Worm (Caenorhabditis elegans) whole organism, L2 larva: Measurements from ENCODE around the gene sax-3.

Experiments used
- ZK546.5 ChIP-seq: sonication (generic microtip); optimal IDR thresholded peaks from 2 replicates; lab custom pipeline; 2017; ENCODE audit warnings: missing biosample characterization, missing genetic modification characterization
- alr-1 ChIP-seq: fragments of 150-350 bp; optimal IDR thresholded peaks from 2 replicates; lab custom pipeline; 2014; ENCODE audit warnings: missing biosample characterization, missing genetic modification characterization
- ama-1 ChIP-seq: fragments of 150-350 bp; optimal IDR thresholded peaks from 2 replicates; lab custom pipeline; 2018; ENCODE audit warnings: inconsistent platforms
- ceh-16 ChIP-seq: fragments of 150-350 bp; optimal IDR thresholded peaks from 2 replicates; lab custom pipeline; 2014; ENCODE audit warnings: missing biosample characterization, missing genetic modification characterization
- egl-27 ChIP-seq: sonication (generic microtip); optimal IDR thresholded peaks from 3 replicates; lab custom pipeline; 2017; ENCODE audit warnings: missing biosample characterization, missing genetic modification reagents, missing genetic modification characterization
- elt-3 ChIP-seq: sonication (generic microtip); optimal IDR thresholded peaks from 2 replicates; lab custom pipeline; 2017; ENCODE audit warnings: missing biosample characterization, missing genetic modification characterization
- lin-13 ChIP-seq: fragments of 150-350 bp; optimal IDR thresholded peaks from 2 replicates; lab custom pipeline; 2014; ENCODE audit warnings: missing biosample characterization, missing genetic modification reagents, missing genetic modification characterization
- lsy-2 ChIP-seq, 2 experiments: fragments of 150-350 bp in 1 of 2; sonication (generic microtip) in 1 of 2; optimal IDR thresholded peaks; 2 replicates each; lab custom pipeline; 2014 to 2017; ENCODE audit warnings: missing biosample characterization in 2 of 2, missing genetic modification characterization in 2 of 2
- mdl-1 ChIP-seq, 2 experiments: fragments of 150-350 bp in 1 of 2; sonication (generic microtip) in 1 of 2; optimal IDR thresholded peaks; 2 replicates each; lab custom pipeline; 2017; ENCODE audit warnings: missing biosample characterization in 2 of 2, missing genetic modification characterization in 2 of 2
- nhr-11 ChIP-seq: fragments of 150-350 bp; optimal IDR thresholded peaks from 2 replicates; lab custom pipeline; 2014; ENCODE audit warnings: missing biosample characterization, missing genetic modification characterization
- nhr-25 ChIP-seq: fragments of 150-350 bp; sonication (generic microtip); optimal IDR thresholded peaks from 3 replicates; lab custom pipeline; 2014; ENCODE audit warnings: missing biosample characterization, missing genetic modification characterization
- snpc-4 ChIP-seq: fragments of 150-350 bp; optimal IDR thresholded peaks from 2 replicates; lab custom pipeline; 2014; ENCODE audit warnings: missing biosample characterization, missing genetic modification characterization
- unc-62 ChIP-seq: fragments of 150-350 bp; optimal IDR thresholded peaks from 2 replicates; lab custom pipeline; 2014; ENCODE audit warnings: missing biosample characterization, missing genetic modification reagents, missing genetic modification characterization
- zag-1 ChIP-seq: fragments of 150-350 bp; optimal IDR thresholded peaks from 2 replicates; lab custom pipeline; 2014; ENCODE audit warnings: missing biosample characterization, missing genetic modification characterization

- TF ChIP-seq unc-62 (no peak), zag-1 (no peak), snpc-4 (tag; lab: Kevin White, UChicago) (no peak), lin-13 (GFP tag; lab: Kevin White, UChicago) (no peak), ZK546.5 (no peak), nhr-11 (tag; lab: Kevin White, UChicago) (no peak), mdl-1 (tag; optimal IDR thresholded peaks at IDR 0.05; lab: Kevin White, UChicago) (no peak), ama-1 (lab: Kevin White, UChicago) (no peak), lsy-2 (tag; optimal IDR thresholded peaks at IDR 0.05; lab: Kevin White, UChicago) (no peak), alr-1 (tag; lab: Kevin White, UChicago) (no peak), nhr-25 (tag; lab: Kevin White, UChicago) (no peak), elt-3 (tag; lab: Kevin White, UChicago) (no peak), egl-27 (tag; lab: Kevin White, UChicago) (no peak), ceh-16 (tag; lab: Kevin White, UChicago) (no peak)
Observed at ce11 chrX:3500357-3500756, 34.6 kb upstream of the sax-3 start.
